Fruit fly (Drosophila melanogaster) S2 (cell line): ENCODE measurements around the gene Rhp.

Experiments
- CG8478 ChIP-seq: fragments of >200 bp; optimal IDR thresholded peaks from 2 replicates; lab custom pipeline; 2018
- CTCF ChIP-seq, 2 experiments: fragments of >200 bp; optimal IDR thresholded peaks; 2 replicates each; lab custom pipeline; 2018

dm6 chrX:15811666-15812614, 23.2 kb downstream of the Rhp start:
- TF ChIP-seq CG8478 (no peak), CTCF (optimal IDR thresholded peaks at IDR 0.05; lab: Kevin White, UChicago) (no peak)
